Worm (Caenorhabditis elegans): ENCODE measurements around the gene sulp-5.

DNA sequence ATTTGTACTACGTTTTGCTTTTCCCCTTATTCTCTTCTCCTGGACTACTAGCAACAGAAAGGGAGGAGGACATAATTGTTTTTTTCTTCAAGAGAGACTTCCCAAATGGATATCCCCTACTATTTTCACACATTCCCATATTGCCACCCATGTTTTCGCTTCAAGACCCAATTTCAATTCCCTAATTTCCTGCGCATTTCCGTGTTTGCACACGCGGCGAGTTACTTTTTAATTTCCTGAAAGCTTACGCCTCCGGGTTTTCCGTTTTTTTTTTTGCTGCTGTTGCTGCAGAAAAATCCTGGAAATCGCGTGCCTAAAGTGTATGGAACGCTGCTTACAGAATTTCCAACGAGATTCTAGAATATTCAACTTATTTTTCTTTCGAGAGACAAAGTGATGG, 27.5 kb upstream of the sulp-5 start:
- no peak for TF ChIP-seq skn-1 (tag; optimal IDR thresholded peaks at IDR 0.05)
- TF ChIP-seq ceh-82 (tag; optimal IDR thresholded peaks at IDR 0.05) = no peak
